Worm (Caenorhabditis elegans) whole organism, late embryonic: Measurements from ENCODE around the gene magu-4.
"Not testable (repeated sequence)": the region's sequence is repeated elsewhere in the genome, so short reads cannot be mapped to it uniquely, and the experiment has no call there.

Experiments used
- C08G9.2 ChIP-seq: sonication (generic microtip); optimal IDR thresholded peaks from 2 replicates; lab custom pipeline; 2016; ENCODE audit warnings: mild to moderate bottlenecking, missing genetic modification characterization, moderate library complexity, missing compliant biosample characterization
- K02D7.2 ChIP-seq: sonication (generic microtip); optimal IDR thresholded peaks from 2 replicates; lab custom pipeline; 2017; ENCODE audit warnings: mild to moderate bottlenecking, missing genetic modification characterization, missing compliant biosample characterization
- K09A11.1 ChIP-seq: sonication (generic microtip); optimal IDR thresholded peaks from 2 replicates; lab custom pipeline; 2017; ENCODE audit warnings: antibody characterized with exemption, mild to moderate bottlenecking, missing genetic modification characterization, missing compliant biosample characterization; ENCODE audit not compliant: insufficient read depth
- T23F11.4 ChIP-seq: fragments of 200-800 bp; sonication (Bioruptor generic); optimal IDR thresholded peaks from 2 replicates; lab custom pipeline; 2018; ENCODE audit warnings: mild to moderate bottlenecking, missing genetic modification characterization, missing compliant biosample characterization
- ahr-1 ChIP-seq: sonication (generic microtip); optimal IDR thresholded peaks from 2 replicates; lab custom pipeline; 2016; ENCODE audit warnings: missing genetic modification characterization, missing compliant biosample characterization
- ama-1 ChIP-seq: fragments of 150-350 bp; optimal IDR thresholded peaks from 2 replicates; lab custom pipeline; 2014
- ceh-18 ChIP-seq: sonication (generic microtip); optimal IDR thresholded peaks from 2 replicates; lab custom pipeline; 2016; ENCODE audit warnings: missing genetic modification characterization, missing compliant biosample characterization
- ceh-2 ChIP-seq: sonication (generic microtip); optimal IDR thresholded peaks from 2 replicates; lab custom pipeline; 2016; ENCODE audit warnings: missing genotype, missing genetic modification characterization, missing compliant biosample characterization
- ceh-30 ChIP-seq: fragments of 150-350 bp; optimal IDR thresholded peaks from 2 replicates; lab custom pipeline; 2014; ENCODE audit warnings: missing biosample characterization, missing genetic modification characterization
- ceh-34 ChIP-seq: sonication (generic microtip); optimal IDR thresholded peaks from 2 replicates; lab custom pipeline; 2016; ENCODE audit warnings: mild to moderate bottlenecking, missing genetic modification characterization, missing compliant biosample characterization
- ceh-6 ChIP-seq: fragments of 200-800 bp; sonication (Bioruptor generic); optimal IDR thresholded peaks from 2 replicates; lab custom pipeline; 2018; ENCODE audit warnings: mild to moderate bottlenecking, missing genetic modification characterization, missing compliant biosample characterization
- dmd-4 ChIP-seq: sonication (generic microtip); optimal IDR thresholded peaks from 2 replicates; lab custom pipeline; 2016; ENCODE audit warnings: borderline replicate concordance, missing genetic modification characterization, missing compliant biosample characterization
- dve-1 ChIP-seq: sonication (generic microtip); optimal IDR thresholded peaks from 2 replicates; lab custom pipeline; 2017; ENCODE audit warnings: antibody characterized with exemption, mild to moderate bottlenecking, missing genetic modification characterization, missing compliant biosample characterization
- elt-2 ChIP-seq: sonication (generic microtip); optimal IDR thresholded peaks from 2 replicates; lab custom pipeline; 2016; ENCODE audit warnings: missing genetic modification reagents, missing genetic modification characterization, missing compliant biosample characterization
- elt-4 ChIP-seq: sonication (generic microtip); optimal IDR thresholded peaks from 2 replicates; lab custom pipeline; 2016; ENCODE audit warnings: missing genetic modification characterization, missing compliant biosample characterization
- fkh-6 ChIP-seq: sonication (generic microtip); optimal IDR thresholded peaks from 2 replicates; lab custom pipeline; 2016; ENCODE audit warnings: missing genetic modification characterization, missing compliant biosample characterization
- gmeb-2 ChIP-seq: sonication (generic microtip); optimal IDR thresholded peaks from 2 replicates; lab custom pipeline; 2016; ENCODE audit warnings: missing genetic modification characterization, inconsistent platforms, missing compliant biosample characterization
- hlh-15 ChIP-seq: sonication (generic microtip); optimal IDR thresholded peaks from 2 replicates; lab custom pipeline; 2016; ENCODE audit warnings: missing genetic modification characterization, missing compliant biosample characterization
- hlh-8 ChIP-seq: sonication (generic microtip); optimal IDR thresholded peaks from 2 replicates; lab custom pipeline; 2016; ENCODE audit warnings: missing genotype, missing genetic modification characterization, missing compliant biosample characterization
- lin-11 ChIP-seq: fragments of 200-800 bp; sonication (Bioruptor generic); optimal IDR thresholded peaks from 2 replicates; lab custom pipeline; 2018; ENCODE audit warnings: mild to moderate bottlenecking, missing genetic modification characterization, missing compliant biosample characterization
- madf-2 ChIP-seq: sonication (generic microtip); optimal IDR thresholded peaks from 2 replicates; lab custom pipeline; 2017; ENCODE audit warnings: missing genetic modification characterization, missing compliant biosample characterization
- mec-3 ChIP-seq: sonication (generic microtip); optimal IDR thresholded peaks from 2 replicates; lab custom pipeline; 2016; ENCODE audit warnings: borderline replicate concordance, missing genetic modification characterization, missing compliant biosample characterization
- nhr-232 ChIP-seq: sonication (generic microtip); optimal IDR thresholded peaks from 2 replicates; lab custom pipeline; 2016; ENCODE audit warnings: missing genetic modification characterization, missing compliant biosample characterization
- pat-9 ChIP-seq: fragments of 200-800 bp; sonication (Bioruptor generic); optimal IDR thresholded peaks from 2 replicates; lab custom pipeline; 2018; ENCODE audit warnings: mild to moderate bottlenecking, missing genetic modification characterization, moderate library complexity, missing compliant biosample characterization
- pha-2 ChIP-seq: sonication (generic microtip); optimal IDR thresholded peaks from 2 replicates; lab custom pipeline; 2017; ENCODE audit warnings: mild to moderate bottlenecking, missing genetic modification characterization, missing compliant biosample characterization
- pha-4 ChIP-seq: fragments of 150-350 bp; optimal IDR thresholded peaks from 2 replicates; lab custom pipeline; 2018; ENCODE audit warnings: missing biosample characterization, missing genetic modification reagents, missing genetic modification characterization
- pqm-1 ChIP-seq: sonication (generic microtip); optimal IDR thresholded peaks from 2 replicates; lab custom pipeline; 2016; ENCODE audit warnings: missing genetic modification characterization, missing compliant biosample characterization
- pros-1 ChIP-seq: fragments of 150-350 bp; optimal IDR thresholded peaks from 2 replicates; lab custom pipeline; 2014; ENCODE audit warnings: missing biosample characterization, missing genetic modification reagents, missing genetic modification characterization
- ref-2 ChIP-seq: sonication (generic microtip); optimal IDR thresholded peaks from 2 replicates; lab custom pipeline; 2016; ENCODE audit warnings: missing genetic modification characterization, missing compliant biosample characterization
- rnt-1 ChIP-seq: sonication (generic microtip); optimal IDR thresholded peaks from 2 replicates; lab custom pipeline; 2016; ENCODE audit warnings: missing genetic modification characterization, missing compliant biosample characterization
- sox-4 ChIP-seq: sonication (generic microtip); optimal IDR thresholded peaks from 2 replicates; lab custom pipeline; 2017; ENCODE audit warnings: mild to moderate bottlenecking, missing genetic modification characterization, inconsistent platforms, missing compliant biosample characterization
- ttx-3 ChIP-seq: sonication (generic microtip); optimal IDR thresholded peaks from 2 replicates; lab custom pipeline; 2016; ENCODE audit warnings: missing genetic modification reagents, missing genetic modification characterization, missing compliant biosample characterization
- unc-42 ChIP-seq: sonication (generic microtip); optimal IDR thresholded peaks from 2 replicates; lab custom pipeline; 2016; ENCODE audit warnings: missing genotype, missing genetic modification characterization, missing compliant biosample characterization
- zip-5 ChIP-seq: sonication (generic microtip); optimal IDR thresholded peaks from 2 replicates; lab custom pipeline; 2016; ENCODE audit warnings: missing genetic modification characterization, missing compliant biosample characterization
- ztf-16 ChIP-seq: sonication (generic microtip); optimal IDR thresholded peaks from 2 replicates; lab custom pipeline; 2017; ENCODE audit warnings: missing genetic modification characterization, missing compliant biosample characterization

magu-4 gene

DNA sequence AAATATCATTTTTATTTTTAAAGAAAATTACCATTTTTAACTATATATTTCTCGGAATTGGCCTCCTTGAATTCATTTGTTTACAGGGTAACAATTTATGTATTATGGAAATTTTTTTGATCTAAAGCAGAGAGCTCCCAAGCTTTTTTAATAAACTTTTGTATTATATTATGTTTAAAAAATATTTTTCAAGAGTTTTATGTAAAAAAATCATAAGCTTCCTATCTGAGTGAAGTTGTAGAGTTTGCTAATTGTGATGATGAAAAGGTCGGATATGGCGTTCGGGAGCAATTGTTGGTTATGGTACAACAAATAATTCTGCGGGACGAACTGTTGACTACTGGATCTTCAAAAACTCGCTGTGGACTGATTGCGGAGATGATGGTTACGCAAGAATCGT lies 11.7 kb downstream of the magu-4 start, which contains the start of gene F44D12.19:
TSS of gene F44D12.19 (plus strand) at position 301 of the 400 bp plus-strand sequence.
- TF ChIP-seq T23F11.4 (GFP tag; lab: Kevin White, UChicago) (no peak), hlh-15 (tag; lab: Kevin White, UChicago) (no peak), sox-4 (tag; lab: Kevin White, UChicago) (no peak), zip-5 (no peak), ceh-34 (tag; lab: Kevin White, UChicago) (no peak), mec-3 (tag; lab: Kevin White, UChicago) (no peak), ceh-6 (GFP tag; lab: Kevin White, UChicago) (no peak), ceh-18 (tag; lab: Kevin White, UChicago) (no peak)
- TF ChIP-seq, all 69 proteins: peak for 0

ce11 chrIV:10022991-10023390 lies 13.4 kb downstream of the magu-4 start, which contains the start of gene F44D12.8:
F44D12.8 (plus strand) TSS chrIV:10023291.
- TF ChIP-seq zip-5 (no peak), ztf-16 (tag; lab: Kevin White, UChicago) (no peak), ama-1 (lab: Kevin White, UChicago) (no peak), dmd-4 (no peak), C08G9.2 (tag; lab: Kevin White, UChicago) (no peak), ceh-30 (tag; lab: Kevin White, UChicago) (no peak), nhr-232 (tag; lab: Kevin White, UChicago) (no peak), pros-1 (tag; lab: Kevin White, UChicago) (no peak), unc-42 (tag; lab: Kevin White, UChicago) (no peak), K09A11.1 (tag; lab: Kevin White, UChicago) (no peak), hlh-15 (tag; lab: Kevin White, UChicago) (no peak), ahr-1 (tag; lab: Kevin White, UChicago) (no peak)

- TF ChIP-seq pha-4 (tag; lab: Kevin White, UChicago) (no peak), fkh-6 (tag; lab: Kevin White, UChicago) (no peak), dve-1 (tag; lab: Kevin White, UChicago) (no peak), lin-11 (tag; lab: Kevin White, UChicago) (no peak), gmeb-2 (tag; lab: Kevin White, UChicago) (no peak), C08G9.2 (tag; lab: Kevin White, UChicago) (no peak), elt-2 (tag; lab: Kevin White, UChicago) (no peak), ceh-34 (tag; lab: Kevin White, UChicago) (no peak), ceh-2 (no peak), ttx-3 (tag; lab: Kevin White, UChicago) (no peak), ref-2 (no peak), hlh-15 (tag; lab: Kevin White, UChicago) (no peak), zip-5 (no peak), sox-4 (tag; lab: Kevin White, UChicago) (no peak), rnt-1 (no peak), pat-9 (tag; lab: Kevin White, UChicago) (no peak), elt-4 (tag; lab: Kevin White, UChicago) (no peak), madf-2 (no peak), ceh-6 (GFP tag; lab: Kevin White, UChicago) (no peak), hlh-8 (tag; lab: Kevin White, UChicago) (no peak)
These were observed 16.6 kb downstream of the magu-4 start for ce11 chrIV:10026129-10026528.

DNA sequence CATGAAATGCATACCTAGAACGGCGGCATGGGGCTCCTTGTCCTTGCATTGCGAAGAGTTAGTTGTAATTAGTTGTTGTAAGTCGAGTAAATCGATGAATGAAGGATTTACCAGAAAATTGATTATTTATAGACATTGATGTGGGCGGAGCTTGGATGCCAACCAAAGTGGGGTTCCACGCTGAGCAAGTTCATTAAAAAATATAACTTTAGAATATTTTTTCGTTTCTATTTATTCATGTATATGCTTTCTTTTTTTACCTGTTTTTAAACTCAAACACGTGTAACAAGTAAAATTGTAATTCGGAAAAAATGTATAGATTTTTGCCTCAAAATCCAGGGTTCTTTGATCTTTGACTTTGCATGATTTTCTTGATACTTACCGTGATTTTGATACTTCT lies 18.0 kb downstream of the magu-4 start, which contains the start of gene gipc-2:
TSS of gene gipc-2 (minus strand) at position 101 of the 400 bp plus-strand sequence.
- no peak for TF ChIP-seq K02D7.2
- no peak for TF ChIP-seq unc-42 (tag; lab: Kevin White, UChicago)
- TF ChIP-seq ceh-2, result no peak
- TF ChIP-seq pqm-1 (tag; lab: Kevin White, UChicago), result no peak
- TF ChIP-seq, all 69 proteins: peak for 0

- TF ChIP-seq elt-2, pha-2, elt-4 (tag; lab: Kevin White, UChicago): not testable (repeated sequence)
These were observed 19.2 kb downstream of the magu-4 start, which contains the start of the genes F44D12.16 and msd-2 for ce11 chrIV:10028779-10029178. F44D12.16 (plus strand) TSS chrIV:10029079. msd-2 (plus strand) TSS chrIV:10029083.
